Worm (Caenorhabditis elegans) whole organism, L2 larva: ENCODE data around the gene ZK757.10.

Experiments used
- R02D3.7 ChIP-seq: fragments of 150-350 bp; optimal IDR thresholded peaks from 2 replicates; lab custom pipeline; 2014; ENCODE audit warnings: missing biosample characterization, missing genetic modification characterization
- mbf-1 ChIP-seq: sonication (generic microtip); optimal IDR thresholded peaks from 2 replicates; lab custom pipeline; 2017; ENCODE audit warnings: missing biosample characterization, missing genetic modification characterization
- nhr-21 ChIP-seq: fragments of 150-350 bp; optimal IDR thresholded peaks from 2 replicates; lab custom pipeline; 2014; ENCODE audit warnings: missing biosample characterization, missing genetic modification characterization
- unc-39 ChIP-seq: fragments of 150-350 bp; optimal IDR thresholded peaks from 2 replicates; lab custom pipeline; 2014; ENCODE audit warnings: missing biosample characterization, missing genetic modification characterization
- zag-1 ChIP-seq: fragments of 150-350 bp; optimal IDR thresholded peaks from 2 replicates; lab custom pipeline; 2014; ENCODE audit warnings: missing biosample characterization, missing genetic modification characterization
- ztf-4 ChIP-seq: fragments of 150-350 bp; optimal IDR thresholded peaks from 2 replicates; lab custom pipeline; 2014; ENCODE audit warnings: missing biosample characterization, missing genetic modification characterization

DNA sequence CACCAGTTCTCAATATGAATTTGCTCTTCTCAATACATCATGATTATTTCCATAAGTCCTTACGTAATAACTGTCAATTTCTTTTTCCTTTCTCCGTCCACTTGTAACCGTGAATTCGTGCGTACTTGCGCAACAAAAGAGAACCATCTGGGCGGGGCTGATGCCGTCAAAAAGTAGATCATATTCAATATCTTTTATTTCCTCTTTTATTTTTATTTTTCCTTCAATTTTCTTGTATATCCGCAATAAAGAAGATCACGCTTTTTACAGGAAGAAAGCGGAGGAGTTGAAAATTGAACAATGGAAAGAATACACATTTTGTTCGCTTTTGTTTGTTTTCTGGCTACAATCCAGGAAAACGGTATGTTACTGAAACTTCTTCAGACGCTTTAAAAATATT is 15.8 kb downstream of the ZK757.10 start, which contains the start of gene mam-7:
- TF ChIP-seq mbf-1 (no peak), nhr-21 (tag; lab: Kevin White, UChicago) (no peak), ztf-4 (tag; lab: Kevin White, UChicago) (no peak), zag-1 (tag; lab: Kevin White, UChicago) (no peak), R02D3.7 (tag; lab: Kevin White, UChicago) (no peak), unc-39 (tag; lab: Kevin White, UChicago) (no peak)
